Worm (Caenorhabditis elegans) whole organism, L4 larva: Measurements from ENCODE around the gene rskd-1.
A peak's percentile ranks its signal among the peaks of the same experiment; 100 is the strongest.

Experiments used
- F49E8.2 ChIP-seq: sonication (generic microtip); optimal IDR thresholded peaks from 2 replicates; lab custom pipeline; 2016; ENCODE audit warnings: missing compliant biosample characterization, mild to moderate bottlenecking, missing genetic modification characterization, borderline replicate concordance
- Y5F2A.4 ChIP-seq: fragments of 200-800 bp; sonication (Bioruptor generic); optimal IDR thresholded peaks from 2 replicates; lab custom pipeline; 2018; ENCODE audit warnings: mild to moderate bottlenecking, missing genetic modification characterization, missing compliant biosample characterization
- aha-1 ChIP-seq: fragments of 150-350 bp; peaks from one replicate; lab custom pipeline; 2014; ENCODE audit warnings: missing biosample characterization, missing genetic modification characterization
- ama-1 ChIP-seq: fragments of 150-350 bp; optimal IDR thresholded peaks from 2 replicates; lab custom pipeline; 2014; ENCODE audit warnings: inconsistent platforms, mixed read lengths
- attf-4 ChIP-seq: sonication (generic microtip); optimal IDR thresholded peaks from 3 replicates; lab custom pipeline; 2017; ENCODE audit warnings: missing biosample characterization, missing genetic modification characterization
- ceh-20 ChIP-seq: fragments of 200-800 bp; sonication (Bioruptor generic); IDR thresholded peaks from 2 replicates; pipeline ENCODE4 v1.3.6; 2022; ENCODE audit warnings: missing genetic modification reagents, missing genetic modification characterization, missing compliant biosample characterization
- ceh-44 ChIP-seq: fragments of 200-800 bp; sonication (Bioruptor generic); IDR thresholded peaks from 2 replicates; pipeline ENCODE4 v1.3.6; 2022; ENCODE audit warnings: missing genetic modification reagents, missing genetic modification characterization, missing compliant biosample characterization
- ceh-62 ChIP-seq: sonication (generic microtip); optimal IDR thresholded peaks from 2 replicates; lab custom pipeline; 2017; ENCODE audit warnings: missing biosample characterization, missing genetic modification characterization
- ceh-82 ChIP-seq: sonication (generic microtip); optimal IDR thresholded peaks from 2 replicates; lab custom pipeline; 2017; ENCODE audit warnings: missing biosample characterization, missing genetic modification characterization
- cey-2 ChIP-seq: sonication (generic microtip); optimal IDR thresholded peaks from 3 replicates; lab custom pipeline; 2017; ENCODE audit warnings: missing genetic modification characterization, mild to moderate bottlenecking, missing compliant biosample characterization, antibody characterized with exemption, borderline replicate concordance; ENCODE audit not compliant: insufficient read depth
- daf-19 ChIP-seq: fragments of 200-800 bp; sonication (Bioruptor generic); conservative IDR thresholded peaks from 2 replicates; pipeline ENCODE4 v1.3.6; 2022; ENCODE audit warnings: missing genetic modification characterization, missing compliant biosample characterization
- dmd-9 ChIP-seq: fragments of 200-800 bp; sonication (Bioruptor generic); IDR thresholded peaks from 2 replicates; pipeline ENCODE4 v1.3.6; 2022; ENCODE audit warnings: missing genetic modification reagents, missing genetic modification characterization, missing compliant biosample characterization
- dpl-1 ChIP-seq: fragments of 150-350 bp; optimal IDR thresholded peaks from 2 replicates; lab custom pipeline; 2014; ENCODE audit warnings: missing biosample characterization, missing genetic modification reagents, missing genetic modification characterization
- dve-1 ChIP-seq: sonication (generic microtip); optimal IDR thresholded peaks from 2 replicates; lab custom pipeline; 2017; ENCODE audit warnings: antibody characterized with exemption, mild to moderate bottlenecking, missing genetic modification characterization, missing compliant biosample characterization; ENCODE audit not compliant: insufficient read depth
- egl-27 ChIP-seq: sonication (generic microtip); optimal IDR thresholded peaks from 3 replicates; lab custom pipeline; 2017; ENCODE audit warnings: missing biosample characterization, missing genetic modification reagents, missing genetic modification characterization
- hif-1 ChIP-seq, 2 experiments: sonication (generic microtip); optimal IDR thresholded peaks; 2 replicates each; lab custom pipeline; 2016 to 2017; ENCODE audit warnings: missing compliant biosample characterization in 2 of 2, missing genetic modification characterization in 2 of 2, missing genetic modification reagents in 2 of 2, missing genotype in 2 of 2, mild to moderate bottlenecking in 1 of 2
- hlh-11 ChIP-seq: fragments of 200-800 bp; sonication (Bioruptor generic); optimal IDR thresholded peaks from 2 replicates; lab custom pipeline; 2018; ENCODE audit warnings: mild to moderate bottlenecking, missing genetic modification characterization, missing compliant biosample characterization
- hmg-1.1 ChIP-seq: fragments of 200-800 bp; sonication (Bioruptor generic); IDR thresholded peaks from 2 replicates; pipeline ENCODE4 v1.3.6; 2022; ENCODE audit warnings: missing genetic modification reagents, missing genetic modification characterization, missing compliant biosample characterization
- lim-7 ChIP-seq: fragments of 200-800 bp; sonication (Bioruptor generic); IDR thresholded peaks from 2 replicates; pipeline ENCODE4 v1.3.6; 2022; ENCODE audit warnings: missing genetic modification characterization, missing compliant biosample characterization
- lin-1 ChIP-seq: fragments of 200-800 bp; sonication (Bioruptor generic); IDR thresholded peaks from 2 replicates; pipeline ENCODE4 v1.3.6; 2022; ENCODE audit warnings: missing genetic modification reagents, missing genetic modification characterization, missing compliant biosample characterization
- lin-13 ChIP-seq: fragments of 150-350 bp; optimal IDR thresholded peaks from 2 replicates; lab custom pipeline; 2014; ENCODE audit warnings: missing biosample characterization, missing genetic modification reagents, missing genetic modification characterization
- lin-38 ChIP-seq: fragments of 200-800 bp; sonication (Bioruptor generic); IDR thresholded peaks from 2 replicates; pipeline ENCODE4 v1.3.6; 2022; ENCODE audit warnings: missing genetic modification reagents, missing genetic modification characterization, missing compliant biosample characterization
- madf-5 ChIP-seq, 2 experiments: fragments of 200-800 bp; sonication (Bioruptor generic); IDR thresholded peaks; 2 replicates each; pipeline ENCODE4 v1.3.6; 2022; ENCODE audit warnings: missing compliant biosample characterization in 2 of 2, missing genetic modification characterization in 2 of 2
- madf-9 ChIP-seq: fragments of 200-800 bp; sonication (Bioruptor generic); conservative IDR thresholded peaks from 2 replicates; pipeline ENCODE4 v1.3.6; 2022; ENCODE audit warnings: missing genetic modification reagents, missing genetic modification characterization, missing compliant biosample characterization
- mdl-1 ChIP-seq, 2 experiments: fragments of 150-350 bp in 1 of 2; sonication (generic microtip) in 1 of 2; optimal IDR thresholded peaks; 2 replicates each; lab custom pipeline; 2014 to 2017; ENCODE audit warnings: missing biosample characterization in 2 of 2, missing genetic modification characterization in 2 of 2
- mdt-29 ChIP-seq: fragments of 200-800 bp; sonication (Bioruptor generic); IDR thresholded peaks from 2 replicates; pipeline ENCODE4 v1.3.6; 2022; ENCODE audit warnings: missing genetic modification reagents, missing genetic modification characterization, missing compliant biosample characterization
- mep-1 ChIP-seq: fragments of 150-350 bp; sonication (generic microtip); optimal IDR thresholded peaks from 3 replicates; lab custom pipeline; 2014; ENCODE audit warnings: missing biosample characterization, missing genetic modification characterization
- mes-2 ChIP-seq: sonication (generic microtip); optimal IDR thresholded peaks from 2 replicates; lab custom pipeline; 2016; ENCODE audit warnings: missing genotype, mild to moderate bottlenecking, missing genetic modification characterization, missing compliant biosample characterization; ENCODE audit not compliant: poor library complexity, severe bottlenecking
- mxl-2 ChIP-seq: fragments of 200-800 bp; sonication (Bioruptor generic); conservative IDR thresholded peaks from 2 replicates; pipeline ENCODE4 v1.3.6; 2022; ENCODE audit warnings: missing genetic modification reagents, missing genetic modification characterization, missing compliant biosample characterization
- mxl-3 ChIP-seq: fragments of 200-800 bp; sonication (Bioruptor generic); optimal IDR thresholded peaks from 2 replicates; lab custom pipeline; 2018; ENCODE audit warnings: mild to moderate bottlenecking, missing genetic modification characterization, missing compliant biosample characterization
- nhr-102 ChIP-seq: sonication (generic microtip); optimal IDR thresholded peaks from 2 replicates; lab custom pipeline; 2016; ENCODE audit warnings: mild to moderate bottlenecking, missing genetic modification characterization, moderate library complexity, missing compliant biosample characterization
- nhr-11 ChIP-seq: fragments of 150-350 bp; optimal IDR thresholded peaks from 2 replicates; lab custom pipeline; 2014; ENCODE audit warnings: missing biosample characterization, missing genetic modification characterization
- nhr-111 ChIP-seq: fragments of 200-800 bp; sonication (Bioruptor generic); optimal IDR thresholded peaks from 2 replicates; lab custom pipeline; 2018; ENCODE audit warnings: mild to moderate bottlenecking, missing genetic modification characterization, missing compliant biosample characterization
- nhr-28 ChIP-seq: fragments of 150-350 bp; optimal IDR thresholded peaks from 2 replicates; lab custom pipeline; 2014; ENCODE audit warnings: missing biosample characterization, missing genetic modification characterization
- nhr-41 ChIP-seq: fragments of 200-800 bp; sonication (Bioruptor generic); IDR thresholded peaks from 2 replicates; pipeline ENCODE4 v1.3.6; 2022; ENCODE audit warnings: missing genetic modification reagents, missing genetic modification characterization, missing compliant biosample characterization
- nhr-42 ChIP-seq: fragments of 200-800 bp; sonication (Bioruptor generic); IDR thresholded peaks from 2 replicates; pipeline ENCODE4 v1.3.6; 2022; ENCODE audit warnings: missing genetic modification characterization, missing compliant biosample characterization
- nhr-76 ChIP-seq: fragments of 150-350 bp; optimal IDR thresholded peaks from 2 replicates; lab custom pipeline; 2014; ENCODE audit warnings: missing biosample characterization, missing genetic modification characterization
- nhr-77 ChIP-seq: fragments of 150-350 bp; optimal IDR thresholded peaks from 2 replicates; lab custom pipeline; 2014; ENCODE audit warnings: missing biosample characterization, missing genetic modification characterization
- php-3 ChIP-seq: fragments of 200-800 bp; sonication (Bioruptor generic); IDR thresholded peaks from 2 replicates; pipeline ENCODE4 v1.3.6; 2022; ENCODE audit warnings: missing genetic modification reagents, missing genetic modification characterization, missing compliant biosample characterization
- pqm-1 ChIP-seq: sonication (generic microtip); optimal IDR thresholded peaks from 2 replicates; lab custom pipeline; 2017; ENCODE audit warnings: missing biosample characterization, missing genetic modification characterization
- sdz-12 ChIP-seq: fragments of 200-800 bp; sonication (Bioruptor generic); optimal IDR thresholded peaks from 2 replicates; lab custom pipeline; 2018; ENCODE audit warnings: mild to moderate bottlenecking, missing genetic modification characterization, missing compliant biosample characterization
- set-16 ChIP-seq: fragments of 200-800 bp; sonication (Bioruptor generic); IDR thresholded peaks from 2 replicates; pipeline ENCODE4 v1.3.6; 2022; ENCODE audit warnings: missing genetic modification reagents, missing genetic modification characterization, missing compliant biosample characterization
- skn-1 ChIP-seq: fragments of 150-350 bp; optimal IDR thresholded peaks from 2 replicates; lab custom pipeline; 2014; ENCODE audit warnings: missing biosample characterization, missing genetic modification characterization
- snpc-4 ChIP-seq: fragments of 150-350 bp; optimal IDR thresholded peaks from 2 replicates; lab custom pipeline; 2014; ENCODE audit warnings: missing biosample characterization, missing genetic modification characterization
- spr-1 ChIP-seq: sonication (generic microtip); optimal IDR thresholded peaks from 2 replicates; lab custom pipeline; 2016; ENCODE audit warnings: mild to moderate bottlenecking, missing genetic modification characterization, missing compliant biosample characterization
- spr-3 ChIP-seq: fragments of 200-800 bp; sonication (Bioruptor generic); optimal IDR thresholded peaks from 2 replicates; lab custom pipeline; 2018; ENCODE audit warnings: mild to moderate bottlenecking, missing genetic modification characterization, missing compliant biosample characterization
- tag-97 ChIP-seq: fragments of 200-800 bp; sonication (Bioruptor generic); IDR thresholded peaks from 2 replicates; pipeline ENCODE4 v1.3.6; 2022; ENCODE audit warnings: missing genetic modification characterization, missing compliant biosample characterization
- unc-62 ChIP-seq, 3 experiments: fragments of 150-350 bp in 1 of 3; sonication (generic microtip); optimal IDR thresholded peaks in 2 of 3; peaks in 1 of 3; 1 replicate in 1 of 3; 2 replicates in 2 of 3; lab custom pipeline; 2014 to 2017; ENCODE audit warnings: missing biosample characterization in 3 of 3, missing genetic modification characterization in 3 of 3, missing genetic modification reagents in 3 of 3, missing genotype in 1 of 3
- zfp-2 ChIP-seq: sonication (generic microtip); optimal IDR thresholded peaks from 2 replicates; lab custom pipeline; 2016; ENCODE audit warnings: mild to moderate bottlenecking, missing genetic modification characterization, missing compliant biosample characterization
- zip-2 ChIP-seq: fragments of 150-350 bp; optimal IDR thresholded peaks from 2 replicates; lab custom pipeline; 2014; ENCODE audit warnings: missing biosample characterization, missing genetic modification characterization
- ztf-7 ChIP-seq: fragments of 150-350 bp; optimal IDR thresholded peaks from 2 replicates; lab custom pipeline; 2014; ENCODE audit warnings: missing biosample characterization, missing genetic modification characterization

Gene rskd-1

ce11 chrV:12317894-12318553 lies 29.6 kb upstream of the rskd-1 start, which contains the start of the genes R04F11.5 and R04F11.2:
Gene R04F11.5 (minus strand): TSS chrV:12318019.
Gene R04F11.2 (plus strand): TSS chrV:12318381.
- TF ChIP-seq hlh-11 (tag; lab: Kevin White, UChicago) (peak; percentile 69), mes-2 (peak; percentile 85), dpl-1 (GFP tag; lab: Kevin White, UChicago) (peak; percentile 86), zfp-2 (tag; lab: Kevin White, UChicago) (no peak), lin-1 (no peak), ceh-44 (GFP tag; lab: Robert Waterston, UW) (no peak), mdl-1 (tag; optimal IDR thresholded peaks at IDR 0.05; lab: Kevin White, UChicago) (no peak), F49E8.2 (tag; lab: Kevin White, UChicago) (no peak), zip-2 (tag; lab: Kevin White, UChicago) (no peak), nhr-102 (tag; lab: Kevin White, UChicago) (no peak), lin-13 (GFP tag; lab: Kevin White, UChicago) (no peak), nhr-11 (peak; percentile 47), mep-1 (tag; lab: Kevin White, UChicago) (peak; percentile 84), Y5F2A.4 (GFP tag; lab: Kevin White, UChicago) (no peak), nhr-42 (GFP tag; lab: Robert Waterston, UW) (no peak), tag-97 (GFP tag; lab: Robert Waterston, UW) (no peak), lim-7 (no peak), mxl-2 (GFP tag; lab: Robert Waterston, UW) (no peak), ceh-62 (tag; lab: Kevin White, UChicago) (no peak), skn-1 (no peak), dve-1 (tag; lab: Kevin White, UChicago) (peak; percentile 81), set-16 (GFP tag; lab: Robert Waterston, UW) (no peak), lin-38 (GFP tag; lab: Robert Waterston, UW) (peak; percentile 70), ceh-20 (GFP tag; lab: Robert Waterston, UW) (no peak), ztf-7 (peak; percentile 19), aha-1 (tag; lab: Kevin White, UChicago) (no peak), snpc-4 (tag; lab: Kevin White, UChicago) (no peak), php-3 (GFP tag; lab: Robert Waterston, UW) (no peak), cey-2 (tag; lab: Kevin White, UChicago) (no peak), nhr-41 (GFP tag; lab: Robert Waterston, UW) (no peak), attf-4 (no peak), madf-5 (GFP tag; IDR thresholded peaks at IDR 0.05; lab: Robert Waterston, UW) (no peak), sdz-12 (GFP tag; lab: Kevin White, UChicago) (no peak), ama-1 (lab: Kevin White, UChicago) (peak; percentile 40), madf-9 (no peak), pqm-1 (tag; lab: Kevin White, UChicago) (no peak), nhr-111 (GFP tag; lab: Kevin White, UChicago) (no peak), spr-1 (tag; lab: Kevin White, UChicago) (peak; percentile 2), daf-19 (no peak), nhr-76 (tag; lab: Kevin White, UChicago) (no peak), nhr-28 (tag; lab: Kevin White, UChicago) (peak; percentile 41), egl-27 (tag; lab: Kevin White, UChicago) (no peak), ceh-82 (tag; lab: Kevin White, UChicago) (no peak), mdt-29 (no peak), dmd-9 (no peak), hmg-1.1 (peak; percentile 49; the same call in 1 of the 2 replicates), unc-62 (GFP tag; optimal IDR thresholded peaks at IDR 0.05 in 1 of 2; lab: Kevin White, UChicago) (peak in 1 of 2 experiments; percentile 92), unc-62 (tag; optimal IDR thresholded peaks at IDR 0.05; lab: Kevin White, UChicago) (no peak), mxl-3 (no peak), hif-1 (tag; optimal IDR thresholded peaks at IDR 0.05; lab: Kevin White, UChicago) (peak in 1 of 2 experiments; percentile 29), spr-3 (GFP tag; lab: Kevin White, UChicago) (no peak), nhr-77 (tag; lab: Kevin White, UChicago) (peak; percentile 70)
